Worm (Caenorhabditis elegans) whole organism, dauer: ENCODE measurements around the gene hot-6.

Source experiments
- unc-62 ChIP-seq: sonication (generic microtip); optimal IDR thresholded peaks from 2 replicates; lab custom pipeline; 2017; ENCODE audit warnings: missing biosample characterization, missing genetic modification reagents, missing genetic modification characterization

hot-6 gene

DNA sequence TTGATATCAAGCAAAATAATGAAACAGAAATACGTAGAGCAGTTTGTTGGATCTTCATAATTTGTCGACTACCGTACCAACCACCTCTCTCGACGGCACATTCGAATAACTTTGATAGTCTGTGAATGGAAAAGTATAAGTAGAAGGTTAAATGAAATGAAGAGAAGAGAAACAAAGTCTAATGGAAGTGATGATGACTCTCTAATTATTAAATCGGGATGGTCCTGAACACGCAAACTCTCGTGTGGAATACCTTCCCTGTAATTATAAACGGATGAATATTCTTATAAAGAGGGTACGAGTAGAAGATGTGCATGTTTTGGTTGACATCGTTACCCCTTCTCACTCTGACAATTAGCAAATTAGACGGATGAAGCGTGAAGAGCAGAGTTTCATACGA lies at the start of gene hot-6, which contains the start of gene C13G3.12:
Gene hot-6, minus strand, starts transcription at position 121 of the 400 bp plus-strand sequence.
Gene C13G3.12, minus strand, starts transcription at position 101 of the 400 bp plus-strand sequence.
- TF ChIP-seq unc-62: no peak

DNA sequence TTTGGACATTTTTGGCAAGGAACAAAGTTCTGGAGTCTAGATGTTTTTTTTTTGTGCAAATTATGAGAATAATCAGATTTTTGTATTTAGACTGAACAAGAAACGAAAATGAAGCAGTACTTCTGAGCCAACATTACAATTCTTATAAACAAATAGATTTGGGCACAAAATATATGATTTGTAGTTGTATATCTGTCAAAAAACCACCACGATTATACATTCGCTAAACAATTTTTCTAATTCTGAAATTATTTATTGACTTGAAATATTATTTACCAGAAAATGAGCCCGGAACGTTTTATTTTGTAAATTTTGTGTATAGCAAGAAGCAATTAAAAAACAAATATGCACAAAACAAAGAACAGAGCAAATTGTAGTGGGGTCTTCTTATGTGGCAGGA lies 48.7 kb upstream of the hot-6 start:
- no peak for TF ChIP-seq unc-62

DNA sequence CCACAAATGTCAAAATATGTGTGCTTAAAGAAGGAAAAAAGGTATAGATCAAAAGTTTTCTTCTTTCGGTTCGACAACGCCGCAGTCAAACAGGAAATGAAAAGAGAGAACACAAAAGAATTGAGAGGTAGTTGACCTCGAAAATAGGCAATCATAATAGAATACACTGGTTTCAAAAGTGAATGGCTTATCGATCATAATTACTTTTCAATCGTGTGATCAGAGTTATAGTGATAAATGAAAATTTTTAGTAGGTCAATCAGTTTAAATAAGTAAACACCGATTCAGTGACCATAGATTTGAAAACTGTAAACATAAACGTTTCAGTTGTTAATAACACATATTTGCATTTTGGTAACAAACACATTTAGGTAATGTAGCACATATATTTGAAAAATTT lies 47.7 kb upstream of the hot-6 start:
- TF ChIP-seq unc-62: no peak

DNA sequence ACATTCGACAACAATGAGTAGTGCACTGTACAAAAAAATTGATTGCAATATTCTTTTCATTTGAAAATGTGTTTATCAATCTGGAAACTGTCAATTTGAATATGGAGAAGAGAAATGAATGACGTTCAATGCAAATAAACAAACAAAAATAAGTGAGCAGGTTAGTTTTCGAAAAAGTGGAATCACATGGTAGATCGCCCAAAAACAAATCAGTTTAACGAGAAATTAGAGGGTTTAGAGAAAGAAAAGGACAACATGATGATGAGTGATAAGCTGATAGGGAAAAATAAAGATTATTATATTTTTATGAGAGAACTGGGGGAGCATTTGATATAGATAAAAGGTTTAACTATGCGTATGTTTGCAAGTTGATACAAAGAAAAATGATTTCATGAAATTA lies 46.5 kb upstream of the hot-6 start, which contains the start of gene T04C12.8:
Gene T04C12.8, minus strand, starts transcription at position 82 of the 400 bp plus-strand sequence.
- TF ChIP-seq unc-62: no peak

DNA sequence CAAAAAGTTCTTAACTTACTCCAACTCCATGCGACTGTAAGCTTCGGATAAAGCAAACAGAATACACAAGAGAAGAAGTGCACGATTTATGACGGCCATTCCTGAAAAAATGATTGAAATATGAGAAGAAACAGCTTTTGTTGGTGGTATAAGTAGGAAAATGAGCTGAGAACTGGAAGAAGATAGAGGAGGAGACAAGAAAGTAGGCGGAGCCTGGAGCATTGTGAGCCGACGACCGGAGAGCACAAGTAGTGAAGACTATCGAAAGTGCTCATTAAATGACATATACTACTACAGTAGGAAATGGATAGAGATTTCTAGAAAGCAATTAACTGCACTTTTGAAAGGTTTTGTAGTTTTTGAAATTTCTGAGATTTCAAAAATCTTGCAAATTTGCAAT lies 42.8 kb upstream of the hot-6 start, which contains the start of gene nlp-80:
Gene nlp-80, minus strand, starts transcription at position 101 of the 400 bp plus-strand sequence.
- no peak for TF ChIP-seq unc-62

DNA sequence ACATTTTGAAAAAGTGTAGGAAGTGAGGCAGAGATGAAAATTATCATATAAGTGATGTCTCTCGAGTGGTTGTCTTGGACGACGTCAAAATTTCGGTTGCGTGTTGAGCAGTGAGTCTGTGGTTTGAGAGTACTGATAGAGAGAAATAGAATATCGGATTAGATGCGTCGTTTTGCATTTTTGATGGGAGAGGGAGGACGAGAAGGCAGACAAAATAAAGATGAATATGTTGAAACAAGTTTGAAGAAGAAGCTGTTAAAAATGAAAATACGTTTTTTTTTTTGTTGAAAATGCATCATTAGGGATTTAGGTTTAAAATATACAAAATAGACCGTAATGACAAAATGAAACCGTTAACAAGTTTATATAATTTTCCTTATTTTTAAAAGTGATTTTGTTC lies 40.4 kb upstream of the hot-6 start, which contains the start of gene T04C12.9:
Gene T04C12.9, minus strand, starts transcription at position 101 of the 400 bp plus-strand sequence.
- TF ChIP-seq unc-62: no peak

DNA sequence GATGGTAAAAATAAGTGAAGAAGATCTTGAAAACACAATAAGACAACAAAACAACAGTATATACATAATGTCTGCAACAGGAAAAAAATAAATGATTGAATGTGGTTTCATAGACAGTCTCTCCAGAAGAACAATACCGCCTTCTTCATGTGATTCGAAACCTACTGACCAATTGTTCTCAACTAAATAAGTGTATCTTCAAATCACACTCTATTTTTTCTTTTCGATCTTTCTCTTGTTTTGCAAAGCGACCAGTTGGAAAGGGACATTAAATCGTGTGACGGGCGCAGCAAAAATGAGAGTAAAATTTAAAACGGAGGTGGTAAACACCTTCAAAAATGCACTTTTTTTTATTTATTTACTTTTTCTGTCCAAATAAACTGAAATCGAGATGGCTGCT lies 39.1 kb upstream of the hot-6 start:
- no peak for TF ChIP-seq unc-62

DNA sequence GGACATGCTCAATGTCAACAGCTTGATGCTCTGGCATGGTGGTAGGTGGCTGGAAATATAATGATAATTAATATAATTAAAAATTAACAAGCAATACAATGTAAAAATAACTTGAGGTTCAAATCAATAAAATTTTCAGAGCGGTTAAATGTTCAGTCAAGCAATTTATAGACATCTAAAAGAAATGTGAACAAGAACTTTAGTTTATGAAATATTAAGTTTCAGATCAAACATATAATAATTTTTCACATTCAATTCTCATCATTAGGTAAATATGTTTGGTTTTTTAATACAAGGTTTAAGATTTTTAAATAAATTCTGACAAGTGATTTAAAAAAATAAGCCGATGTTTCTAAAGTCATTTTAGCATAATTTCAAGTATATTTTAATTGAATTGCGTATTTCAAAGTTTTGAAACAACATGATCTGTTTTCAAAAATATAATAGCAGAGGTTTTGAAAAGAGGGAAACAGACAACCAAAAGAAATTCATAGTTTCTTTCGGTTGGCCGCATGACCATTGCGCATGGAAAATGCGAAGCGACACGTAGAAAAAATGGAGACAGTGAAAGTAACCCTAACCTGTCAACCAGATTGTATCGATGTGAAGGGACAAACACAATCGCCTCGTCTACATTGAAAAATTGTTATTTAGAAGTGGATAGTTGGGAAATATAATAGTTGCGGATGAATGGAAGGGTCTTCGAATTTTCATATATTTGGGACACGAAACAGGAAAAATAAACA lies 37.7 kb upstream of the hot-6 start, which contains the start of gene T04C12.11:
Gene T04C12.11, minus strand, starts transcription at position 51 of the 746 bp plus-strand sequence.
- TF ChIP-seq unc-62: no peak

DNA sequence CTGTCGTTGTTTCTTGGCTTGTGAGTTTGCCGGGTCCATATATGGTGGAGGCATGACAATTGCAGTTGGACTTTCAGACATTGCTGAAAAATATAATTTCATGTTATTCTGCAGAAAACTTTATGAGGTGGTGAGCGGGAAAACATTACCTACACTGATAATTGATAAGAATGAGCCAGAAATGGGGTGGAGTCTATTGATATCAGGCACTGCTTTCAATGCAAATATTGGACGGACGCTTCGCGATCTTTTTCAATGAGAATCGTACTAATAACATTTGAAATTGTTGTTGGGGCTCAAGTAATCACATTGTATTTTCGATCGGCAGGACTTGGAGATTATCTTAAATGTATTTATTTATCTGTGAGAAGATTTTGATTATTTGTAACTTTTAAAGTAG lies 36.4 kb upstream of the hot-6 start, which contains the start of gene T04C12.1:
Gene T04C12.1, minus strand, starts transcription at position 90 of the 400 bp plus-strand sequence.
- TF ChIP-seq unc-62: no peak

DNA sequence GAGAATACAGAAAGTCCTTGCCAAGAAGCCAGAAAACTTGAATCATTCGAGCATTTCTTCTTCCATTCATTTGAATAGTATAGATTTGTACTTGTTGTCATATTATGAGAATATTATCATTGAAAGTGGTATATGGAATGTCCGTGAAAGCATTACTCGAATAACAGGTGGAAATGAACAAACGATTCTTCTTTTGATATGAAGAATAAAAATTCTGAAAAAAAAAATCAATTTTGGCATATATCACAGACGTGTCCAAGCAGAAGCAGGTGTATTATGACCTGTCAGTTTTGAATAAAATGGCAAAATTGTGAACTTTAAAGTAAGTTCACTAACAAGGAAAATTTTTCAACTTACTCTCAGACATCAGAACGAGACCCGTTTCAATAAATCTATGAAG lies 34.3 kb upstream of the hot-6 start, which contains the start of gene srh-75:
Gene srh-75, minus strand, starts transcription at position 101 of the 400 bp plus-strand sequence.
- no peak for TF ChIP-seq unc-62

DNA sequence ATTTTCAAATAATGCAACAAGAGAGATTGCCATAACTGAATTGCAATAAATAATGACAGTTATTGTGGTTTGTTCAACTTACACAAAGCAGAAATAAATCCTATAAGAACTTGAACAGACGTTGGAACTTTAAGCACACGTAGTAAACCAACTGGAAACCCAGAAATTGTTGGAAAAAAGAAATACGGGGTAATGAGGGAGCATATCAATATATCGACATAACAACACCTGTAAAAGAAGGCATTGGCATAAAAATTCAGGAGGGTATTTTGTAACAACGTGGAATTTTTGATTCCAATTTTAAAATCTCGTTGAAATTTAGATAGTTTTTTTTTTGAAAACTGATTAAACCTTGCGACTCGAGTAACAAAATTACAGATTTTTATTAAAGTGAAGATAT lies 33.7 kb upstream of the hot-6 start:
- no peak for TF ChIP-seq unc-62

DNA sequence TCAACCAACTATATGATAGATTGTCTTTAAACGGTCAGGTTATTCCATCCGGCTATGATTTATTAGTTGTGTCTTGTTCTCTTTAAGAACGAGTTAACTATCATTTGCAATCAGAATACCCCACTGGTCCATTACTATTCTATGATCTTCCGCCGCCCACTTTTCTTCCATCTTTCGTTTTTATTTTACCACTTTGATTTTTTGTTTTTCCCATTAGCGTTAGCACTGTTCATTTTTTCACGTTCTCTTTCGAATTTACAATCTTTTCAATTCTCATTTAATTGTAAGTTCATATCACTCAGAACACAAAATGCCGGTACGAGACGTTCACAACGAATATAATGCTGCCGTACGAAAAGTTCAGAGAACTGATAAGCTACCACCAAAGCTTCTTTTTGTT lies 31.1 kb upstream of the hot-6 start, which contains the start of gene T04C12.7:
Gene T04C12.7, plus strand, starts transcription at position 301 of the 400 bp plus-strand sequence.
- no peak for TF ChIP-seq unc-62

DNA sequence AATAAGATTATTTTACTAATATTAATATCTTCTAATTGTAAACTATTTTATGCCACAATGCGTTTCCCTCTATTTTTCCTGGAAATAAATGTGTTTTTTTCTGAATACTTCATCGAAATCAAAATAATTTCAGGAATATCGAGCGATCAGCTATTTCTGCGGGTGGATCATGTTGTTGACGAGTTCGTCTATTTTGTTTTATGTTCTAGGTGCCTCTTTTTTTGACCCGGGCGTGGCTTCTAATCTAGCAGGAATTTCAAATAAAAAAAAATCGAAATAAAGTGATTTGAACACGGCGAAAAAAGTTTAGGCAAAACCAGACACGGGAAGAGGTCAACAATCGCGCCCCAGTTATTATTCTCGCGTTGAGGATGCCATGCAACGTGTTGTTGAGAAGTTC lies 29.2 kb upstream of the hot-6 start, which contains the start of gene T04C12.33:
Gene T04C12.33, plus strand, starts transcription at position 301 of the 400 bp plus-strand sequence.
- no peak for TF ChIP-seq unc-62

DNA sequence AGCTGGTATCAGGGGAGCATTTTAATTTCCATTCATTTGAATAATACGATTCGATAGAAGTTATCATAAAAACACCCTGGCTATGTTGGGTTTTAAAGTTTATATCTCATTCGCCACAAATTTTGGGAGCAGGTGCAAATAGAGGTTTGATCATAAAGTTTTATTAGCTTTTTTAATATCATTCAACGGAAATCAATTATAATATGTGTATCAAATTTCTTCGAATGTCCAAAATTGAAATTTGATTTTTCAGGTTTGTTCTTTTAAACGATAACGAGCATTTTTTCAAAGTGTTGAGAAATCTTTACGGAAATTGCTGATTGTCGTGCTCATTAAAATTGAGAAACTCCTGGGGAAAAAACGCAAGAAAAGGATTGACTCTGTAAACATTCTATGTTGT lies 25.9 kb upstream of the hot-6 start, which contains the start of gene srh-74:
Gene srh-74, minus strand, starts transcription at position 101 of the 400 bp plus-strand sequence.
- TF ChIP-seq unc-62: no peak

DNA sequence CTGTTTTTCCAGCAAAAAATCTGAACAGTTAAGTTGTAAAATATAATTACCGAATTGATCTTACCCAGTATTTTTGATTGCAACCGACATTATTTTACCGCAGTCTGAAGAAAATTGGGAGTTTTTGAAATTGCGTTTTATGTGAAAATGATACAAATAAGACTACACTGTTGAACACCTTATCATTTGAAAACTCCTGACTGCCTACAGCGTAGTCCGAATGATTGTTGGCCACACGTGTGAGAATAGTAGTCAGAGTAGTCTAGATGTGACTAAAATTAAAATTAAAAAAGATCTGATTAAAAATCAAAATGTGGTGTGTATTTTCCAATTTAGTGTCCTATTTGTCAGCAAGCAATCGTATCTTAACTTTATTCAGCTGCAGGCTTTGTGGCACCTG lies 24.0 kb upstream of the hot-6 start, which contains the start of gene dhs-18:
Gene dhs-18, minus strand, starts transcription at position 104 of the 400 bp plus-strand sequence.
- TF ChIP-seq unc-62: no peak

DNA sequence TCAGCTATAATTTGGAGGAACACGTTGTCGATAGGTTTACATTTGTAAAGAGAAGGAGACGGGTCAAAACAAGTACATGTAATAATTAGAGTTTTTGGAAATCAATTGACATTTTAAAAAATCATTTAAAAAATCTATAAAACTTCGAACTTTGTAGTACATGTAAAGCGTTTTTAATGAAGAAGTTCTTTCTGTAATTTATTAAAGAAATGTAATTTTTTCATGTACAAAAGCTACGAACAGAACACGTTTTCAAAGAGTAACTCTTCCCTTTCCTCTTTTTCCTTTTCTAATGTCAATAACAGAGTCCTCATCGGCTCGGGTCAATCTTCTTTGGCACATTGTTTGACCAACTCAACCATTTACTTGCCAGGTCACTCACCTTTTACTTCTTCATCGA lies 21.0 kb upstream of the hot-6 start, which contains the start of gene C45B11.6:
Gene C45B11.6, plus strand, starts transcription at position 301 of the 400 bp plus-strand sequence.
- no peak for TF ChIP-seq unc-62

DNA sequence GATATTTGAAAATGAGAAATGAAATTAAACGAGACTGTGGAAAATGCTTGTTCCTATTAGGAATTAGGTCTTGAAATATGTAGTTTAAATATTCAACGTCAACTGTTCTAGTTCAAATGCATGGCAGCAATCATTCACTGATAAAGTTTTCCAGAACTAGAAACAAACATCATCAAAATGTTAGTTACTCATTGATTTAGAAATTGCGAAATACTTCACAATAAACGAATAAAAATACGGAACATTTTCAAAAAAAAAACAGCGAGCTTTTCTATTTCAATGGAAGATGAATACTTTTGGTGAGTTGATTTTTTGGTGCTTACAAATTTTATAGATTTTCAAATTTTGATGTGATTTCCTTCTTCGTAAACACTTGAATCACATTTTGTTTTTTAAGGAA lies 19.8 kb upstream of the hot-6 start, which contains the start of gene C45B11.2:
Gene C45B11.2, plus strand, starts transcription at position 173 of the 400 bp plus-strand sequence.
- TF ChIP-seq unc-62: no peak
